Worm (Caenorhabditis elegans) whole organism, mixed stage, embryonic: Measurements from ENCODE around the gene F38A1.11.

Source experiments
- M03D4.4 ChIP-seq: sonication (generic microtip); optimal IDR thresholded peaks from 2 replicates; lab custom pipeline; 2017; ENCODE audit warnings: mild to moderate bottlenecking, missing genetic modification characterization, missing compliant biosample characterization
- bed-3 ChIP-seq: fragments of 200-800 bp; sonication (Bioruptor generic); optimal IDR thresholded peaks from 3 replicates; lab custom pipeline; 2018; ENCODE audit warnings: mild to moderate bottlenecking, missing genetic modification characterization, moderate library complexity, missing compliant biosample characterization
- ceh-39 ChIP-seq: fragments of 150-350 bp; optimal IDR thresholded peaks from 2 replicates; lab custom pipeline; 2014; ENCODE audit warnings: missing biosample characterization, missing genetic modification characterization
- ceh-43 ChIP-seq: fragments of 200-800 bp; sonication (Bioruptor generic); optimal IDR thresholded peaks from 2 replicates; lab custom pipeline; 2018; ENCODE audit warnings: mild to moderate bottlenecking, missing genetic modification characterization, moderate library complexity, missing compliant biosample characterization
- ceh-83 ChIP-seq: fragments of 200-800 bp; sonication (Bioruptor generic); optimal IDR thresholded peaks from 2 replicates; lab custom pipeline; 2018; ENCODE audit warnings: mild to moderate bottlenecking, missing genetic modification characterization, missing compliant biosample characterization
- ces-1 ChIP-seq: fragments of 150-350 bp; optimal IDR thresholded peaks from 2 replicates; lab custom pipeline; 2014; ENCODE audit warnings: missing biosample characterization, missing genetic modification reagents, missing genetic modification characterization
- cnd-1 ChIP-seq: fragments of 200-800 bp; sonication (Bioruptor generic); optimal IDR thresholded peaks from 2 replicates; lab custom pipeline; 2018; ENCODE audit warnings: mild to moderate bottlenecking, missing genetic modification characterization, missing compliant biosample characterization
- drap-1 ChIP-seq: fragments of 200-800 bp; sonication (Bioruptor generic); optimal IDR thresholded peaks from 3 replicates; lab custom pipeline; 2018; ENCODE audit warnings: mild to moderate bottlenecking, missing genetic modification characterization, missing compliant biosample characterization
- elt-1 ChIP-seq: sonication (generic microtip); optimal IDR thresholded peaks from 2 replicates; lab custom pipeline; 2017; ENCODE audit warnings: missing genetic modification characterization, mild to moderate bottlenecking, missing compliant biosample characterization, antibody characterized with exemption, moderate library complexity, borderline replicate concordance; ENCODE audit not compliant: insufficient read depth
- elt-3 ChIP-seq: fragments of 150-350 bp; optimal IDR thresholded peaks from 2 replicates; lab custom pipeline; 2014; ENCODE audit warnings: missing biosample characterization, missing genetic modification characterization
- flh-1 ChIP-seq: fragments of 200-800 bp; sonication (Bioruptor generic); optimal IDR thresholded peaks from 2 replicates; lab custom pipeline; 2018; ENCODE audit warnings: mild to moderate bottlenecking, missing genetic modification characterization, moderate library complexity, missing compliant biosample characterization
- ham-2 ChIP-seq: fragments of 200-800 bp; sonication (Bioruptor generic); optimal IDR thresholded peaks from 2 replicates; lab custom pipeline; 2018; ENCODE audit warnings: mild to moderate bottlenecking, missing genetic modification characterization, missing compliant biosample characterization
- hlh-1 ChIP-seq: fragments of 150-350 bp; optimal IDR thresholded peaks from 2 replicates; lab custom pipeline; 2014; ENCODE audit warnings: missing biosample characterization, missing genetic modification reagents, missing genetic modification characterization
- lin-13 ChIP-seq: fragments of 150-350 bp; optimal IDR thresholded peaks from 2 replicates; lab custom pipeline; 2014; ENCODE audit warnings: missing biosample characterization, missing genetic modification characterization
- lin-32 ChIP-seq: fragments of 200-800 bp; sonication (Bioruptor generic); optimal IDR thresholded peaks from 2 replicates; lab custom pipeline; 2018; ENCODE audit warnings: mild to moderate bottlenecking, missing genetic modification characterization, missing compliant biosample characterization
- mab-5 ChIP-seq: fragments of 150-350 bp; optimal IDR thresholded peaks from 2 replicates; lab custom pipeline; 2014; ENCODE audit warnings: missing biosample characterization, missing genetic modification characterization
- mls-2 ChIP-seq: sonication (generic microtip); optimal IDR thresholded peaks from 2 replicates; lab custom pipeline; 2016; ENCODE audit warnings: mild to moderate bottlenecking, missing genetic modification characterization, moderate library complexity, missing compliant biosample characterization
- nhr-2 ChIP-seq: fragments of 150-350 bp; optimal IDR thresholded peaks from 2 replicates; lab custom pipeline; 2014; ENCODE audit warnings: missing biosample characterization, missing genetic modification characterization
- nhr-237 ChIP-seq: fragments of 150-350 bp; optimal IDR thresholded peaks from 2 replicates; lab custom pipeline; 2014; ENCODE audit warnings: missing biosample characterization, missing genetic modification characterization
- nhr-76 ChIP-seq: sonication (generic microtip); optimal IDR thresholded peaks from 2 replicates; lab custom pipeline; 2017; ENCODE audit warnings: missing biosample characterization, missing genetic modification characterization
- sem-2 ChIP-seq: fragments of 200-800 bp; sonication (Bioruptor generic); optimal IDR thresholded peaks from 2 replicates; lab custom pipeline; 2018; ENCODE audit warnings: mild to moderate bottlenecking, missing genetic modification characterization, missing compliant biosample characterization
- snpc-4 ChIP-seq: fragments of 150-350 bp; optimal IDR thresholded peaks from 2 replicates; lab custom pipeline; 2014; ENCODE audit warnings: missing biosample characterization, missing genetic modification characterization
- sptf-1 ChIP-seq: sonication (generic microtip); optimal IDR thresholded peaks from 2 replicates; lab custom pipeline; 2017; ENCODE audit warnings: mild to moderate bottlenecking, missing genetic modification characterization, moderate library complexity, missing compliant biosample characterization
- tbx-8 ChIP-seq: fragments of 200-800 bp; sonication (Bioruptor generic); optimal IDR thresholded peaks from 2 replicates; lab custom pipeline; 2018; ENCODE audit warnings: mild to moderate bottlenecking, missing genetic modification characterization, moderate library complexity, missing compliant biosample characterization
- unc-120 ChIP-seq: sonication (generic microtip); optimal IDR thresholded peaks from 2 replicates; lab custom pipeline; 2017; ENCODE audit warnings: missing genetic modification characterization, missing compliant biosample characterization; ENCODE audit not compliant: poor library complexity, severe bottlenecking
- unc-39 ChIP-seq: fragments of 150-350 bp; optimal IDR thresholded peaks from 2 replicates; lab custom pipeline; 2014; ENCODE audit warnings: missing biosample characterization, missing genetic modification characterization
- unc-62 ChIP-seq: fragments of 150-350 bp; optimal IDR thresholded peaks from 2 replicates; lab custom pipeline; 2014; ENCODE audit warnings: missing biosample characterization, missing genetic modification reagents, missing genetic modification characterization
- zip-8 ChIP-seq: fragments of 150-350 bp; optimal IDR thresholded peaks from 2 replicates; lab custom pipeline; 2014; ENCODE audit warnings: missing biosample characterization, missing genetic modification characterization
- ztf-11 ChIP-seq: fragments of 150-350 bp; optimal IDR thresholded peaks from 2 replicates; lab custom pipeline; 2014; ENCODE audit warnings: missing biosample characterization, missing genetic modification characterization

Gene F38A1.11

ce11 chrIV:1243295-1243694 lies 3.9 kb upstream of the F38A1.11 start, which contains the start of gene F38A1.15:
Gene F38A1.15 (minus strand): TSS chrIV:1243395.
- TF ChIP-seq elt-3 (tag; lab: Kevin White, UChicago) (no peak), mab-5 (tag; lab: Kevin White, UChicago) (no peak), unc-39 (tag; lab: Kevin White, UChicago) (no peak), drap-1 (GFP tag; lab: Kevin White, UChicago) (no peak), sem-2 (GFP tag; lab: Kevin White, UChicago) (no peak), M03D4.4 (tag; lab: Kevin White, UChicago) (no peak), ces-1 (GFP tag; lab: Kevin White, UChicago) (no peak), lin-32 (GFP tag; lab: Kevin White, UChicago) (no peak), bed-3 (GFP tag; lab: Kevin White, UChicago) (no peak), ceh-39 (tag; lab: Kevin White, UChicago) (no peak), nhr-237 (tag; lab: Kevin White, UChicago) (no peak)

DNA sequence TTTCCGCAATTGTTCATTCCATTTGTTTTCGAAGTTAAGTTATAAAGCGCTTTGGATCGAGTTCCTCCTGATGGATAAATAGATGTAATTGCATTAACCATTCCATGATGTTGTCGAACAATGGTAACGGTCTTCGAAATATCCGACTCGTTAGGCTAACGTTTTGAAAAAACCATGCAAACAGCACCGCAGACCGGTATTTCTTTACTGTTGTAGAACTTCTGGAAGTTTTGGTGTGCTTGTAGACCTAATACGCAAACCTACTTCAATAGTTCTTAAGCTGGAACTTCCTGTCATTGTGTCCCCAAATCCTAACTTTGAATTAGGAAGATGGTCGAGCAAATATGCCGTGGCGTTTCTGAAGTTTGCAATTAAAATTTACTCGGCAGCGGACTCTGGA lies 1.9 kb upstream of the F38A1.11 start, which contains the start of gene F38A1.9:
Gene F38A1.9, minus strand, starts transcription at position 101 of the 400 bp plus-strand sequence.
- TF ChIP-seq unc-39 (tag; lab: Kevin White, UChicago) (no peak), ceh-43 (no peak), lin-32 (GFP tag; lab: Kevin White, UChicago) (no peak), snpc-4 (tag; lab: Kevin White, UChicago) (no peak), ceh-83 (GFP tag; lab: Kevin White, UChicago) (no peak), ces-1 (GFP tag; lab: Kevin White, UChicago) (no peak), hlh-1 (tag; lab: Kevin White, UChicago) (no peak), lin-13 (no peak), unc-62 (GFP tag; lab: Kevin White, UChicago) (no peak), ztf-11 (tag; lab: Kevin White, UChicago) (no peak), ham-2 (GFP tag; lab: Kevin White, UChicago) (no peak)
- TF ChIP-seq, all 35 proteins: peak for 0

DNA sequence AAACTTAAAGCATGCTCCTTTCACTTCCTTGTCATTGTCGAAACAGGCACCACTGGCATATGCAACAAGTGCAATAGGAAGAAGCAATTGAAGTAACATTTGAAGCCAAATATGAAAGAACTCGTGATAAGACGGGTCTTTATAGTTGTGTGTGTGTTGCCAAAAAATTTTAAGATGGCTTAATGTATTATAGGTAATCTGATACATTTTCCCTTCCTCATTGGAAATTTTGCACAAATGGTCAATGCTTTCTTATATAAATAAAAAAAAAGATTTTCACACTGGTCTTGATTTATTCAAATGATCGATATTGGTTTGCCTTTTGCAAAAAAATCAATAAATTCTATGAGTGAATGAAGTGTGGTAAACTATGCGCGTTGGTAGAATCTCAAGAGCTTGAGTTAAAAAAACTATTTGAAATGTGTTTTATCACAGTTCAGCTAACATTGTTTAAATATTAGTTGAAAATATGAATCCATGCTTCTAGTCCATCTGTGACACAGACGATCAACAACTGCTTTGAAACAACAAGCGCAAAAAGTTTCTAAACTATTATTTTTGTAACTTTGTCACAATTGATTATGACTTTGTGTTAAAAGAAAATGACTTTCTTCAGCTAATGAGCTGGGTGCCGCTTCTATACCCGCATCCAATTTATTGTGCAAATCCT lies 4.2 kb downstream of the F38A1.11 start, which contains the start of the genes clec-166 and F38A1.6:
Gene clec-166, minus strand, starts transcription at position 101 of the 670 bp plus-strand sequence.
Gene F38A1.6, plus strand, starts transcription at position 620 of the 670 bp plus-strand sequence.
- TF ChIP-seq ces-1 (GFP tag; lab: Kevin White, UChicago) (no peak), bed-3 (GFP tag; lab: Kevin White, UChicago) (no peak), nhr-2 (tag; lab: Kevin White, UChicago) (no peak), ceh-83 (GFP tag; lab: Kevin White, UChicago) (no peak), zip-8 (tag; lab: Kevin White, UChicago) (no peak), elt-3 (tag; lab: Kevin White, UChicago) (no peak)

DNA sequence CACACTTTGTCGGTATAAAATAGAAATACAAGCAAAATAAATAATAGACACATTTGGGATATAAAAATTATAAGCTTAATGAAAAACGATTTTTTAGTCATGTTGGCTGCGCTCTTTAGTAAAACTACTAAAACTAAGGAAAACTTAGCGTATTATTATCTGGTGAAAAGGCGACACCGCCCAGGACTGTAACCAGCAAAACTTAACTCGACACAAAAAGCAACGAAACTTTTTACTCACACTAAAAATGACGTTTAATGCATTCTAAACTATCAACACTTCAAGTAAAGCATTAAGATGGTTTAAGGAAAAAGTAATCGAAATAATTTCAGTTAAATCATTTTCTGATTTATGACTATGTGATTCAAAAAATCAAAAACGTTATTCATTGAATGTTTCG lies 8.4 kb downstream of the F38A1.11 start, which contains the start of gene clec-167:
Gene clec-167, minus strand, starts transcription at position 101 of the 400 bp plus-strand sequence.
- no peak for TF ChIP-seq unc-62 (GFP tag; lab: Kevin White, UChicago)
- TF ChIP-seq elt-1 (tag; lab: Kevin White, UChicago): no peak
- no peak for TF ChIP-seq drap-1 (GFP tag; lab: Kevin White, UChicago)
- no peak for TF ChIP-seq nhr-2 (tag; lab: Kevin White, UChicago)
- no peak for TF ChIP-seq tbx-8 (GFP tag; lab: Kevin White, UChicago)
- TF ChIP-seq unc-120 (tag; lab: Kevin White, UChicago): no peak
- TF ChIP-seq lin-13: no peak
- TF ChIP-seq nhr-237 (tag; lab: Kevin White, UChicago): no peak
- TF ChIP-seq flh-1 (GFP tag; lab: Kevin White, UChicago): no peak
- no peak for TF ChIP-seq mls-2
- TF ChIP-seq lin-32 (GFP tag; lab: Kevin White, UChicago): no peak
- TF ChIP-seq bed-3 (GFP tag; lab: Kevin White, UChicago): no peak
- no peak for TF ChIP-seq ceh-39 (tag; lab: Kevin White, UChicago)
- TF ChIP-seq ceh-43: no peak
- TF ChIP-seq mab-5 (tag; lab: Kevin White, UChicago): no peak
- no peak for TF ChIP-seq M03D4.4 (tag; lab: Kevin White, UChicago)
- no peak for TF ChIP-seq unc-39 (tag; lab: Kevin White, UChicago)
- TF ChIP-seq nhr-76 (tag; lab: Kevin White, UChicago): no peak

- TF ChIP-seq cnd-1 (tag; lab: Kevin White, UChicago): no peak
- no peak for TF ChIP-seq zip-8 (tag; lab: Kevin White, UChicago)
- no peak for TF ChIP-seq tbx-8 (GFP tag; lab: Kevin White, UChicago)
- TF ChIP-seq ceh-39 (tag; lab: Kevin White, UChicago): no peak
- TF ChIP-seq hlh-1 (tag; lab: Kevin White, UChicago): no peak
- TF ChIP-seq snpc-4 (tag; lab: Kevin White, UChicago): no peak
- TF ChIP-seq sptf-1 (tag; lab: Kevin White, UChicago): no peak
- no peak for TF ChIP-seq flh-1 (GFP tag; lab: Kevin White, UChicago)
These were observed 9.5 kb downstream of the F38A1.11 start, which contains the start of gene clec-168 for ce11 chrIV:1256723-1257122. Gene clec-168 (plus strand): TSS chrIV:1256969.
